Worm (Caenorhabditis elegans): Measurements from ENCODE around the gene ipla-3.

The ipla-3 gene

ce11 chrV:20703998-20704572 is 25.0 kb downstream of the ipla-3 start, which contains the start of the genes F53F8.5 and F53F8.6 (continued):
- TF ChIP-seq lsy-27 (tag; optimal IDR thresholded peaks at IDR 0.05; ENCODE audit: borderline replicate concordance, insufficient read depth) = no peak
- no peak for TF ChIP-seq tlf-1 (GFP tag; optimal IDR thresholded peaks at IDR 0.05)
- TF ChIP-seq fkh-3 (tag; optimal IDR thresholded peaks at IDR 0.05) = no peak
- TF ChIP-seq bed-1 (GFP tag; IDR thresholded peaks at IDR 0.05) = no peak
- TF ChIP-seq lir-1 (GFP tag; conservative IDR thresholded peaks at IDR 0.05) = no peak
- no peak for TF ChIP-seq sdz-38 (tag; optimal IDR thresholded peaks at IDR 0.05)
- TF ChIP-seq rcor-1 (GFP tag; IDR thresholded peaks at IDR 0.05) = no peak
- no peak for TF ChIP-seq ztf-25 (GFP tag; IDR thresholded peaks at IDR 0.05)
- no peak for TF ChIP-seq F49E8.2 (tag; optimal IDR thresholded peaks at IDR 0.05; ENCODE audit: insufficient read depth)
- no peak for TF ChIP-seq madf-10 (tag; optimal IDR thresholded peaks at IDR 0.05)
- TF ChIP-seq lin-35 (GFP tag; optimal IDR thresholded peaks at IDR 0.05) = peak in 1 of 3 experiments; percentile 26
- no peak for TF ChIP-seq ceh-58 (GFP tag; IDR thresholded peaks at IDR 0.05)
- no peak for TF ChIP-seq ztf-28 (GFP tag; IDR thresholded peaks at IDR 0.05)
- peak; percentile 20 for TF ChIP-seq efl-1 (GFP tag; optimal IDR thresholded peaks at IDR 0.05)
- no peak for TF ChIP-seq sea-2 (GFP tag; IDR thresholded peaks at IDR 0.05)
- no peak for TF ChIP-seq nfya-2 (GFP tag; IDR thresholded peaks at IDR 0.05)
- peak; percentile 52; the same call in 1 of the 2 replicates for TF ChIP-seq D2030.7 (GFP tag; IDR thresholded peaks at IDR 0.05)
- no peak for TF ChIP-seq nfya-1 (tag; optimal IDR thresholded peaks at IDR 0.05; ENCODE audit: borderline replicate concordance, insufficient read depth)
- TF ChIP-seq nhr-27 (tag; optimal IDR thresholded peaks at IDR 0.05) = no peak

ce11 chrV:20698837-20699236 is 30.2 kb downstream of the ipla-3 start:
- TF ChIP-seq snpc-3.4 (tag; optimal IDR thresholded peaks at IDR 0.05) = peak; percentile 64
- peak; percentile 71 for TF ChIP-seq D2030.7 (GFP tag; IDR thresholded peaks at IDR 0.05)
- TF ChIP-seq ekl-4 (GFP tag; IDR thresholded peaks at IDR 0.05) = 0 out of 2 replicates have a peak, but pooled peaks have one; percentile 10
- TF ChIP-seq pbrm-1 (GFP tag; IDR thresholded peaks at IDR 0.05) = peak; percentile 41
- peak; percentile 68 for TF ChIP-seq him-1 (tag; optimal IDR thresholded peaks at IDR 0.05)
- TF ChIP-seq tbp1 (GFP tag; optimal IDR thresholded peaks at IDR 0.05) = peak; percentile 55
- TF ChIP-seq snpc-1.1 (tag; optimal IDR thresholded peaks at IDR 0.05; ENCODE audit: insufficient read depth) = peak; percentile 91
- peak; percentile 91 for TF ChIP-seq snpc-4 (GFP tag; optimal IDR thresholded peaks at IDR 0.05)
- peak; percentile 63 to 96 (median 92) for TF ChIP-seq snpc-4 (tag; optimal IDR thresholded peaks at IDR 0.05)
- TF ChIP-seq hmg-1.2 (GFP tag; IDR thresholded peaks at IDR 0.05) = peak; percentile 86
- TF ChIP-seq attf-6 (GFP tag; IDR thresholded peaks at IDR 0.05) = 0 out of 2 replicates have a peak, but pooled peaks have one; percentile 38
- TF ChIP-seq snpc-1.3 (tag; optimal IDR thresholded peaks at IDR 0.05; ENCODE audit: insufficient read depth) = peak; percentile 24
- TF ChIP-seq lsl-1 (GFP tag; optimal IDR thresholded peaks at IDR 0.05) = peak; percentile 27

DNA sequence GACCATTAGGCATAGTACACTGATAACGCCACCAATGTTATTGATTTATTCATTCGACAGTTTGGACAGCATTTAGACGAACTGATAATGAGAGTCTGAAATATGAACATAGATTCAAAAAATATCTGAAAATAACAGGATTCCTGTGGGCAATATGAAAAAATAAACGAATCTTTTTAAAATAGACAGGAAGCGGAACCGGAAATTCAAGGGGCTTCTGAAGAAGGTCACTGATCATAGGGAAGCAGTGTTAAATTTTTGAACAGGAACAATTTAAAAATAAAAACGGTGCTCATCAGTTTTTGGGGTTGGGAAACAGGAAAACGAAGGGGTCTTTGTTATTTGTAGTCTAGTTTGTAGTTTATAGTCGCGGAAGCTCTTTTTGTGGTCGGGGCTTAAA is 30.8 kb downstream of the ipla-3 start, which contains the start of gene F53F8.7:
Gene F53F8.7, minus strand, starts transcription at position 101 of the 400 bp plus-strand sequence.
- TF ChIP-seq F55B11.4 (tag; optimal IDR thresholded peaks at IDR 0.05; ENCODE audit: borderline replicate concordance, insufficient read depth) (no peak), ceh-91 (GFP tag; IDR thresholded peaks at IDR 0.05) (no peak), atf-7 (tag; optimal IDR thresholded peaks at IDR 0.05) (no peak), lin-35 (GFP tag; optimal IDR thresholded peaks at IDR 0.05) (no peak), unc-130 (GFP tag; optimal IDR thresholded peaks at IDR 0.05) (no peak), zim-3 (tag; optimal IDR thresholded peaks at IDR 0.05) (no peak)
